Worm (Caenorhabditis elegans): ENCODE results near the gene C15H11.10.

DNA sequence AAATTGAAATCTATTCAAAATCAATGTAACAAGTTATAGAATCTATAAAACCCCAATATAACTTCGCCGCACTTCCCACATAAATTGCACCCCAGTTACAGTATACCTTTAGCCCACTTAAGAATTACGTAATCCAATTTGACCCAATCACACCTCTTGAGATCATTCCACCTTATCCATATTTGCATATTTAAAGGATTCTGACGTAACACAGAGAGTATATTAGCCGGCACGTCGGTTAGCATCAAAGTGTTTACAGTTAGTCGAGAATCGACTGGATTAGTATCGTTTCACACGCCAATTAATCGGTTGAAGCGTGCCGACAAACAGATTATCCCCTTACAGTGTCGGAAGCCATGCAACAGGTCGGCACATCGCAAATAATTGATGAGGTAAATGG is 41.7 kb downstream of the C15H11.10 start:
- TF ChIP-seq madf-9 (GFP tag; conservative IDR thresholded peaks at IDR 0.05) (no peak), snpc-1.2 (GFP tag; IDR thresholded peaks at IDR 0.05) (no peak), F49E8.2 (tag; optimal IDR thresholded peaks at IDR 0.05; ENCODE audit: borderline replicate concordance) (no peak), jun-1 (tag; optimal IDR thresholded peaks at IDR 0.05) (no peak), ceh-20 (GFP tag; IDR thresholded peaks at IDR 0.05) (no peak)

All from whole organism, L4 larva.